Worm (Caenorhabditis elegans) whole organism, L2 larva: ENCODE data around the gene Y45G5AL.1.

Source experiments
- C34F6.9 ChIP-seq: fragments of 150-350 bp; optimal IDR thresholded peaks from 2 replicates; lab custom pipeline; 2014; ENCODE audit warnings: missing biosample characterization, missing genetic modification characterization
- F13H6.1 ChIP-seq: sonication (generic microtip); optimal IDR thresholded peaks from 2 replicates; lab custom pipeline; 2016; ENCODE audit warnings: missing genetic modification characterization, missing compliant biosample characterization
- Y55F3AM.14 ChIP-seq: fragments of 200-800 bp; sonication (Bioruptor generic); optimal IDR thresholded peaks from 2 replicates; lab custom pipeline; 2018; ENCODE audit warnings: mild to moderate bottlenecking, missing genetic modification characterization, missing compliant biosample characterization
- ZK546.5 ChIP-seq: sonication (generic microtip); optimal IDR thresholded peaks from 2 replicates; lab custom pipeline; 2017; ENCODE audit warnings: missing biosample characterization, missing genetic modification characterization
- alr-1 ChIP-seq: fragments of 150-350 bp; optimal IDR thresholded peaks from 2 replicates; lab custom pipeline; 2014; ENCODE audit warnings: missing biosample characterization, missing genetic modification characterization
- ama-1 ChIP-seq: fragments of 150-350 bp; optimal IDR thresholded peaks from 2 replicates; lab custom pipeline; 2018; ENCODE audit warnings: inconsistent platforms
- ceh-16 ChIP-seq: fragments of 150-350 bp; optimal IDR thresholded peaks from 2 replicates; lab custom pipeline; 2014; ENCODE audit warnings: missing biosample characterization, missing genetic modification characterization
- ceh-82 ChIP-seq: fragments of 150-350 bp; optimal IDR thresholded peaks from 2 replicates; lab custom pipeline; 2014; ENCODE audit warnings: missing biosample characterization, missing genetic modification characterization
- crh-2 ChIP-seq: sonication (generic microtip); optimal IDR thresholded peaks from 2 replicates; lab custom pipeline; 2017; ENCODE audit warnings: missing biosample characterization, missing genetic modification characterization
- dmd-4 ChIP-seq: sonication (generic microtip); optimal IDR thresholded peaks from 2 replicates; lab custom pipeline; 2017; ENCODE audit warnings: missing biosample characterization, missing genetic modification characterization
- egl-27 ChIP-seq: sonication (generic microtip); optimal IDR thresholded peaks from 3 replicates; lab custom pipeline; 2017; ENCODE audit warnings: missing biosample characterization, missing genetic modification reagents, missing genetic modification characterization
- elt-1 ChIP-seq: fragments of 150-350 bp; optimal IDR thresholded peaks from 2 replicates; lab custom pipeline; 2014; ENCODE audit warnings: missing biosample characterization, missing genetic modification characterization
- elt-3 ChIP-seq: sonication (generic microtip); optimal IDR thresholded peaks from 2 replicates; lab custom pipeline; 2017; ENCODE audit warnings: missing biosample characterization, missing genetic modification characterization
- fos-1 ChIP-seq: fragments of 150-350 bp; optimal IDR thresholded peaks from 2 replicates; lab custom pipeline; 2014; ENCODE audit warnings: missing biosample characterization, missing genetic modification characterization
- gmeb-1 ChIP-seq: fragments of 150-350 bp; optimal IDR thresholded peaks from 2 replicates; lab custom pipeline; 2014; ENCODE audit warnings: missing biosample characterization, missing genetic modification characterization
- lin-39 ChIP-seq: fragments of 150-350 bp; optimal IDR thresholded peaks from 2 replicates; lab custom pipeline; 2014; ENCODE audit warnings: missing biosample characterization, missing genetic modification reagents, missing genetic modification characterization
- lsy-2 ChIP-seq, 2 experiments: fragments of 150-350 bp in 1 of 2; sonication (generic microtip) in 1 of 2; optimal IDR thresholded peaks; 2 replicates each; lab custom pipeline; 2014 to 2017; ENCODE audit warnings: missing biosample characterization in 2 of 2, missing genetic modification characterization in 2 of 2
- mab-5 ChIP-seq: fragments of 150-350 bp; optimal IDR thresholded peaks from 2 replicates; lab custom pipeline; 2014; ENCODE audit warnings: missing biosample characterization, missing genetic modification characterization
- mbf-1 ChIP-seq: sonication (generic microtip); optimal IDR thresholded peaks from 2 replicates; lab custom pipeline; 2017; ENCODE audit warnings: missing biosample characterization, missing genetic modification characterization
- nhr-10 ChIP-seq: sonication (generic microtip); optimal IDR thresholded peaks from 2 replicates; lab custom pipeline; 2017; ENCODE audit warnings: missing biosample characterization, missing genetic modification characterization
- nhr-12 ChIP-seq: fragments of 150-350 bp; optimal IDR thresholded peaks from 2 replicates; lab custom pipeline; 2014; ENCODE audit warnings: missing biosample characterization, missing genetic modification characterization
- nhr-129 ChIP-seq: fragments of 150-350 bp; optimal IDR thresholded peaks from 2 replicates; lab custom pipeline; 2014; ENCODE audit warnings: missing biosample characterization, missing genetic modification characterization
- nhr-21 ChIP-seq: fragments of 150-350 bp; optimal IDR thresholded peaks from 2 replicates; lab custom pipeline; 2014; ENCODE audit warnings: missing biosample characterization, missing genetic modification characterization
- nhr-23 ChIP-seq: fragments of 150-350 bp; optimal IDR thresholded peaks from 2 replicates; lab custom pipeline; 2014; ENCODE audit warnings: missing biosample characterization, missing genetic modification reagents, missing genetic modification characterization
- nhr-237 ChIP-seq: fragments of 150-350 bp; optimal IDR thresholded peaks from 2 replicates; lab custom pipeline; 2014; ENCODE audit warnings: missing biosample characterization, missing genetic modification characterization
- nhr-25 ChIP-seq: fragments of 150-350 bp; sonication (generic microtip); optimal IDR thresholded peaks from 3 replicates; lab custom pipeline; 2014; ENCODE audit warnings: missing biosample characterization, missing genetic modification characterization
- nhr-6 ChIP-seq: fragments of 150-350 bp; optimal IDR thresholded peaks from 2 replicates; lab custom pipeline; 2014; ENCODE audit warnings: missing biosample characterization, missing genetic modification characterization
- nhr-77 ChIP-seq: fragments of 150-350 bp; optimal IDR thresholded peaks from 2 replicates; lab custom pipeline; 2014; ENCODE audit warnings: missing biosample characterization, missing genetic modification characterization
- peb-1 ChIP-seq: fragments of 150-350 bp; optimal IDR thresholded peaks from 2 replicates; lab custom pipeline; 2014; ENCODE audit warnings: missing biosample characterization, missing genetic modification characterization
- sem-4 ChIP-seq: fragments of 150-350 bp; optimal IDR thresholded peaks from 2 replicates; lab custom pipeline; 2014; ENCODE audit warnings: missing biosample characterization, missing genetic modification reagents, missing genetic modification characterization
- skn-1 ChIP-seq: sonication (generic microtip); optimal IDR thresholded peaks from 2 replicates; lab custom pipeline; 2017; ENCODE audit warnings: missing biosample characterization, missing genetic modification characterization
- sma-9 ChIP-seq, 2 experiments: fragments of 150-350 bp in 1 of 2; sonication (generic microtip) in 1 of 2; optimal IDR thresholded peaks; 2 replicates each; lab custom pipeline; 2014 to 2016; ENCODE audit warnings: missing genetic modification characterization in 2 of 2, mild to moderate bottlenecking in 1 of 2, missing biosample characterization in 1 of 2, missing compliant biosample characterization in 1 of 2, missing genetic modification reagents in 1 of 2, moderate library complexity in 1 of 2
- unc-55 ChIP-seq: fragments of 150-350 bp; sonication (generic microtip); optimal IDR thresholded peaks from 3 replicates; lab custom pipeline; 2014; ENCODE audit warnings: missing biosample characterization, missing genetic modification reagents, missing genetic modification characterization
- unc-62 ChIP-seq: fragments of 150-350 bp; optimal IDR thresholded peaks from 2 replicates; lab custom pipeline; 2014; ENCODE audit warnings: missing biosample characterization, missing genetic modification reagents, missing genetic modification characterization
- zag-1 ChIP-seq: fragments of 150-350 bp; optimal IDR thresholded peaks from 2 replicates; lab custom pipeline; 2014; ENCODE audit warnings: missing biosample characterization, missing genetic modification characterization
- ztf-1 ChIP-seq: fragments of 200-800 bp; sonication (Bioruptor generic); conservative IDR thresholded peaks from 2 replicates; pipeline ENCODE4 v1.3.6; 2022; ENCODE audit warnings: missing genetic modification characterization, missing compliant biosample characterization
- ztf-4 ChIP-seq: fragments of 150-350 bp; optimal IDR thresholded peaks from 2 replicates; lab custom pipeline; 2014; ENCODE audit warnings: missing biosample characterization, missing genetic modification characterization

Y45G5AL.1 gene

DNA sequence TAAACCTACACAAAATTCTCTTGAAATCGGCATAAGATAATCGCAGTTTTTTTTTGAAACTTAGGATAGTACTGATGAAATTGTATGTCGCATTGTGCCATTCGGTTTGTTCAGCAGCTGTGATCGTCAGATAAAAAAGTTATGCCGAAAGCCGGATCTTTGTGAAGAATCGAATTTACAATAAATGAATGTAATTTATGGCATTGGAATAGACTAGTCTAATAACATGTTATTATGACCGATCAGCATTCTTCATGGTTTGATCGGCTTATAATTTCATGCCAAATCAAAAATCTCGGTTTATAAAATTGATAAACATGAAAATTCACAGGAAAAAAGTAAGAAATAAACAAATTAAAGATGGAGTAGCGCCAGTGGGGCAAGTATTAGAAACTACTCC is 31.8 kb upstream of the Y45G5AL.1 start, which contains the start of gene srw-134:
Gene srw-134 (minus strand): TSS at position 101 of the 400 bp plus-strand sequence.
- TF ChIP-seq ceh-82 (tag; lab: Kevin White, UChicago): no peak
- TF ChIP-seq nhr-129: no peak
- no peak for TF ChIP-seq ZK546.5 (tag; lab: Kevin White, UChicago)
- TF ChIP-seq mbf-1 (tag; lab: Kevin White, UChicago): no peak
- no peak for TF ChIP-seq nhr-237 (tag; lab: Kevin White, UChicago)

DNA sequence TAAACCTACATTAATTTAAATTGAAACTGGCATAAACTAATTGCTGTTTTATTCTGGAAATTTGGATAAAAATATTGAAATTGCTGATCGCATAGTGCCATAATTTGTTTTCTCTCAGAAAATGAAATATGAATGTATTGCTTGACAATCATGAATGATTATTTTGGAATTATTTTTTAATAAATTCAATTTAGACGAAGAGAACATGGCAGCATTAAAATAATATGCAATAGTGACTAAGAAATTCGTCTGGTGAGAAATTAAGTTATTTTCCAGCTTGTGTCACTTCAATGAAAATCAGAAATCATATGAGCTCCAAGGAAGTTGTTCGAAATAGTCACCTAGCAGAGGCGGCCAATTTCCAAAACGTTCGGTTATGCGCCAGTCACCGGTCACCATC is 29.7 kb upstream of the Y45G5AL.1 start, which contains the start of gene srw-133:
Gene srw-133 (minus strand): TSS at position 101 of the 400 bp plus-strand sequence.
- TF ChIP-seq F13H6.1 (tag; lab: Kevin White, UChicago) (no peak), nhr-12 (no peak), nhr-23 (tag; lab: Kevin White, UChicago) (no peak), ceh-16 (tag; lab: Kevin White, UChicago) (no peak), dmd-4 (no peak), sem-4 (tag; lab: Kevin White, UChicago) (no peak), nhr-77 (tag; lab: Kevin White, UChicago) (no peak), zag-1 (tag; lab: Kevin White, UChicago) (no peak), ZK546.5 (tag; lab: Kevin White, UChicago) (no peak), elt-1 (tag; lab: Kevin White, UChicago) (no peak), ceh-82 (tag; lab: Kevin White, UChicago) (no peak), alr-1 (tag; lab: Kevin White, UChicago) (no peak), mbf-1 (tag; lab: Kevin White, UChicago) (no peak), C34F6.9 (tag; lab: Kevin White, UChicago) (no peak), egl-27 (tag; lab: Kevin White, UChicago) (no peak), lin-39 (tag; lab: Kevin White, UChicago) (no peak), nhr-10 (tag; lab: Kevin White, UChicago) (no peak), elt-3 (tag; lab: Kevin White, UChicago) (no peak), unc-55 (GFP tag; lab: Kevin White, UChicago) (no peak), unc-62 (GFP tag; lab: Kevin White, UChicago) (no peak)

DNA sequence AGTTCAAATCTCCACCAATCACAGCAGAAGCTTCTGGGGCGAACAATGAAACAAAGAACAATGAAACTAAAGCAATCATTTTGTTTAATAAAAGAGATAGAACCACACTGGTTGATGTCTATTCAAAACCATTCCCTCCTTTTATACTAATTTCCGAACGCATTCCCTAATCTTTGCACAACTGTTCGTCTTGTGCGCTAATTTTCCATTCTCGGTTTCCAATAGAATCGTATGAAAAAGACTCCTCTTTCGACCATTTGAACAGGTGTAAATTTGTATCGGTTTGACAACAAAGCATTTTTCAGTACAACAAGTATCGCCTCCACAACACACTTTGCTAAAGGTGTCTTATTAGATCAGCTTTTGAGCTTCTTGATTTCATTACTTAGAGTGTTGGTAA is 28.2 kb upstream of the Y45G5AL.1 start, which contains the start of gene T05B4.8:
Gene T05B4.8 (minus strand): TSS at position 101 of the 400 bp plus-strand sequence.
- TF ChIP-seq alr-1 (tag; lab: Kevin White, UChicago): no peak
- no peak for TF ChIP-seq nhr-10 (tag; lab: Kevin White, UChicago)
- no peak for TF ChIP-seq nhr-23 (tag; lab: Kevin White, UChicago)
- TF ChIP-seq dmd-4: no peak
- TF ChIP-seq unc-55 (GFP tag; lab: Kevin White, UChicago): no peak
- TF ChIP-seq ceh-16 (tag; lab: Kevin White, UChicago): no peak
- no peak for TF ChIP-seq nhr-237 (tag; lab: Kevin White, UChicago)
- TF ChIP-seq ztf-4 (tag; lab: Kevin White, UChicago): no peak
- TF ChIP-seq ceh-82 (tag; lab: Kevin White, UChicago): no peak
- TF ChIP-seq, all 48 proteins: peak for 0

DNA sequence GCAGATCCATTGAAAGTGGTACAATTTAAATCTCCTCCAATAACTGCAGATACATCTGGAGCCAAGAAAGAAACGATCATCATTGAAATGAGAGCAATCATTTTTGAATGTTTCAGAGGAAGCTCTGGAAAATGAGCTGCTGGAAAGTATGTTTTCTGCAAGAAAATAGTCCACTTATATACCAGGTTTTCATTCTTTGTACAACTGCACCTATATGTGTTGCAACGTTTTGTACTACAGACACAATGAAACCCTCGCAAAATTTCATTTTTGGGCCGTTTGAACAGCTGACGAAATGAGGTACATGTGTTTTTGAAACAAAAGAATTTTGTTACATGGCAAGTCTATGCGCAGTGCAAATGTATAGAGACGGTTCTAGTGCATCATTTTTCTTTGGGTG is 26.0 kb upstream of the Y45G5AL.1 start, which contains the start of gene T05B4.9:
Gene T05B4.9 (minus strand): TSS at position 101 of the 400 bp plus-strand sequence.
- no peak for TF ChIP-seq gmeb-1 (tag; lab: Kevin White, UChicago)
- TF ChIP-seq peb-1 (tag; lab: Kevin White, UChicago): no peak
- TF ChIP-seq egl-27 (tag; lab: Kevin White, UChicago): no peak
- no peak for TF ChIP-seq crh-2 (tag; lab: Kevin White, UChicago)
- no peak for TF ChIP-seq mab-5
- no peak for TF ChIP-seq ztf-1 (GFP tag; lab: Robert Waterston, UW)
- no peak for TF ChIP-seq unc-62 (GFP tag; lab: Kevin White, UChicago)
- no peak for TF ChIP-seq elt-3 (tag; lab: Kevin White, UChicago)

DNA sequence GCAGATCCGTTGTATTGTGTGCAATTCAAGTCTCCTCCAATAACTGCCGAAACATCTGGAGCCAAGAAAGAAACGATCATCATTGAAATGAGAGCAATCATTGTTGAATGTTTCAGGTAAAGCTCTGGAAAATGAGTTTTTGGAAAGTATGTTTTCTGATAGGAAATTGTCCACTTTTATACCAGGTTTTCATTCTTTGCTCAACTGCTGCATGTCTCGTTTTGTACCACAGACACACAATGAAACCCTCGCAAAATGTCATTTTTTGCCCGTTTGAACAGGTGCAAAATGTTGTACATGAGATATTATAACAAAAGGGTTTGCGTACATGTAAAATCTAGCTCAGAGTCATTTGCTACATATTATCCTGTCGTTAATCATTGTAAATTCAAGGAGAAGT is 23.7 kb upstream of the Y45G5AL.1 start, which contains the start of gene T05B4.10:
Gene T05B4.10 (minus strand): TSS at position 101 of the 400 bp plus-strand sequence.
- TF ChIP-seq Y55F3AM.14 (no peak), egl-27 (tag; lab: Kevin White, UChicago) (no peak), skn-1 (no peak), nhr-23 (tag; lab: Kevin White, UChicago) (no peak), peb-1 (tag; lab: Kevin White, UChicago) (no peak), mbf-1 (tag; lab: Kevin White, UChicago) (no peak), gmeb-1 (tag; lab: Kevin White, UChicago) (no peak), ztf-1 (GFP tag; lab: Robert Waterston, UW) (no peak), alr-1 (tag; lab: Kevin White, UChicago) (no peak)

DNA sequence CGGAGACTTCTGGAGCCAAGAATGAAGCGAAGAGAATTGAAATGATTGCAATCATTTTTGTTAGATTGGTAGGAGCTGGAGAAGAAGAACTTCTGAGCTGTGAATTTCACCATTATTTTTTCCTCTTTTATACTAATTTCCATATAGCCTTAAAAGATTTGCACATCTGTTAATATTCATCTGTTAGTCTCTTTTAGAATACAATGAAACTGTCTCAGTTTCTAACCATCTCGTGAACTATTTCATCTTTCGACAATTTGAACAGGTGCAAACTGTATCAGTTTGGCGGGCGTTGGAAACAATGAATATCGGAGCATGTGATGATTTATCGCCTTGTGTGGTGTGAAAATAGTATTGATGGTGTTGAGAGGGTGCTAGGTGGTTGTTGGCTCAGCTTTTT is 21.9 kb upstream of the Y45G5AL.1 start, which contains the start of gene phat-5:
Gene phat-5 (minus strand): TSS at position 101 of the 400 bp plus-strand sequence.
- no peak for TF ChIP-seq mab-5
- TF ChIP-seq C34F6.9 (tag; lab: Kevin White, UChicago): no peak
- no peak for TF ChIP-seq nhr-25
- TF ChIP-seq gmeb-1 (tag; lab: Kevin White, UChicago): no peak
- TF ChIP-seq skn-1: no peak
- TF ChIP-seq ztf-4 (tag; lab: Kevin White, UChicago): no peak
- no peak for TF ChIP-seq ceh-16 (tag; lab: Kevin White, UChicago)
- no peak for TF ChIP-seq lsy-2 (tag; optimal IDR thresholded peaks at IDR 0.05; lab: Kevin White, UChicago)
- no peak for TF ChIP-seq unc-62 (GFP tag; lab: Kevin White, UChicago)
- no peak for TF ChIP-seq elt-3 (tag; lab: Kevin White, UChicago)
- no peak for TF ChIP-seq nhr-10 (tag; lab: Kevin White, UChicago)
- no peak for TF ChIP-seq fos-1
- no peak for TF ChIP-seq dmd-4
- no peak for TF ChIP-seq ama-1 (lab: Kevin White, UChicago)
- TF ChIP-seq nhr-21: no peak
- TF ChIP-seq nhr-6 (tag; lab: Kevin White, UChicago): no peak
- no peak for TF ChIP-seq sma-9 (GFP tag; optimal IDR thresholded peaks at IDR 0.05; lab: Kevin White, UChicago)
- TF ChIP-seq sma-9 (tag; optimal IDR thresholded peaks at IDR 0.05; lab: Kevin White, UChicago): no peak
- no peak for TF ChIP-seq elt-1 (tag; lab: Kevin White, UChicago)
- TF ChIP-seq egl-27 (tag; lab: Kevin White, UChicago): no peak
- no peak for TF ChIP-seq nhr-77 (tag; lab: Kevin White, UChicago)
